Fruit fly (Drosophila melanogaster): Measurements from ENCODE around the gene CG11109.

CG11109 gene

dm6 chr3L:22824668-22825192 lies 47.3 kb upstream of the CG11109 start (continued):
- TF ChIP-seq Asciz (GFP tag; optimal IDR thresholded peaks at IDR 0.05) (no peak), slp2 (GFP tag; optimal IDR thresholded peaks at IDR 0.05) (no peak), gcm (GFP tag; optimal IDR thresholded peaks at IDR 0.05) (no peak), ewg (GFP tag; optimal IDR thresholded peaks at IDR 0.05) (peak; percentile 25), CG17361 (GFP tag; IDR thresholded peaks at IDR 0.05) (no peak), CG10431 (GFP tag; optimal IDR thresholded peaks at IDR 0.05) (no peak), bbx (GFP tag; IDR thresholded peaks at IDR 0.05; ENCODE audit: partially characterized antibody) (no peak), Hand (GFP tag; optimal IDR thresholded peaks at IDR 0.05) (peak; percentile 62), Bgb (GFP tag; IDR thresholded peaks at IDR 0.05; ENCODE audit: partially characterized antibody) (peak; percentile 30; the same call in 1 of the 2 replicates), NK7.1 (GFP tag; optimal IDR thresholded peaks at IDR 0.05) (no peak), CTCF (GFP tag; optimal IDR thresholded peaks at IDR 0.05) (no peak), CG11247 (GFP tag; IDR thresholded peaks at IDR 0.05) (no peak), wor (GFP tag; IDR thresholded peaks at IDR 0.05) (no peak), CG4360 (GFP tag; IDR thresholded peaks at IDR 0.05) (no peak), CG9932 (GFP tag; IDR thresholded peaks at IDR 0.05) (0 out of 2 replicates have a peak, but pooled peaks have one; percentile 14), Pdp1 (GFP tag; optimal IDR thresholded peaks at IDR 0.05) (peak in 1 of 2 experiments; percentile 58), CG14667 (GFP tag; IDR thresholded peaks at IDR 0.05) (no peak), CG10979 (tag; optimal IDR thresholded peaks at IDR 0.05) (no peak), Gsc (GFP tag; IDR thresholded peaks at IDR 0.05) (no peak), CG13894 (tag; optimal IDR thresholded peaks at IDR 0.05) (peak; percentile 14), CG7357 (GFP tag; IDR thresholded peaks at IDR 0.05) (no peak), Vsx1 (GFP tag; optimal IDR thresholded peaks at IDR 0.05) (no peak), maf-S (GFP tag; optimal IDR thresholded peaks at IDR 0.05) (no peak), vvl (GFP tag; IDR thresholded peaks at IDR 0.05) (peak; percentile 11; the same call in 1 of the 2 replicates), tup (GFP tag; optimal IDR thresholded peaks at IDR 0.05) (no peak), mld (GFP tag; IDR thresholded peaks at IDR 0.05; ENCODE audit: partially characterized antibody) (no peak), CG6683 (GFP tag; optimal IDR thresholded peaks at IDR 0.05) (no peak), Drgx (GFP tag; IDR thresholded peaks at IDR 0.05) (peak; percentile 71; the same call in 1 of the 2 replicates), Trl (optimal IDR thresholded peaks at IDR 0.05) (peak; percentile 85 to 99), Trl (GFP tag; optimal IDR thresholded peaks at IDR 0.05) (no peak), CG30431 (GFP tag; optimal IDR thresholded peaks at IDR 0.05) (no peak), Sox102F (GFP tag; optimal IDR thresholded peaks at IDR 0.05) (no peak), wdn (GFP tag; IDR thresholded peaks at IDR 0.05) (no peak), CG16779 (GFP tag; IDR thresholded peaks at IDR 0.05) (no peak), Lim3 (GFP tag; IDR thresholded peaks at IDR 0.05) (no peak), grau (tag; optimal IDR thresholded peaks at IDR 0.05) (no peak), lov (optimal IDR thresholded peaks at IDR 0.05) (no peak), lov (GFP tag; IDR thresholded peaks at IDR 0.05) (no peak), aop (GFP tag; IDR thresholded peaks at IDR 0.05) (no peak), Dbx (GFP tag; IDR thresholded peaks at IDR 0.05) (peak; percentile 67; the same call in 2 of the 3 replicates), CG15696 (tag; optimal IDR thresholded peaks at IDR 0.05) (no peak), tx (GFP tag; optimal IDR thresholded peaks at IDR 0.05) (no peak), Stat92E (GFP tag; optimal IDR thresholded peaks at IDR 0.05) (no peak), CG17829 (tag; optimal IDR thresholded peaks at IDR 0.05) (no peak), CG43689 (GFP tag; IDR thresholded peaks at IDR 0.05) (no peak), CG8290 (GFP tag; optimal IDR thresholded peaks at IDR 0.05) (no peak), CG8290 (tag; optimal IDR thresholded peaks at IDR 0.05) (peak in 1 of 2 experiments; percentile 33), B-H2 (GFP tag; optimal IDR thresholded peaks at IDR 0.05) (peak; percentile 41), CG12769 (tag; optimal IDR thresholded peaks at IDR 0.05) (peak; percentile 42), zfh1 (GFP tag; IDR thresholded peaks at IDR 0.05) (no peak), CG10654 (GFP tag; optimal IDR thresholded peaks at IDR 0.05) (no peak), NfI (GFP tag; optimal IDR thresholded peaks at IDR 0.05) (no peak)

Measured in whole organism, embryonic.